Fruit fly (Drosophila melanogaster) whole organism, embryonic: Measurements from ENCODE around the gene Kr-h2.
A peak's percentile ranks its signal among the peaks of the same experiment; 100 is the strongest.

Experiments used
- CG1024 ChIP-seq: fragments of 200-800 bp; sonication (Bioruptor generic); IDR thresholded peaks from 2 replicates; pipeline ENCODE4 v1.3.6; 2022; ENCODE audit warnings: missing biosample characterization, missing genetic modification characterization
- CG12104 ChIP-seq: fragments of 200-800 bp; sonication (Bioruptor generic); optimal IDR thresholded peaks from 3 replicates; lab custom pipeline; 2016; ENCODE audit warnings: missing biosample characterization, missing genetic modification characterization
- CG13775 ChIP-seq: fragments of 200-800 bp; sonication (Bioruptor generic); optimal IDR thresholded peaks from 3 replicates; lab custom pipeline; 2017; ENCODE audit warnings: missing biosample characterization, mild to moderate bottlenecking, missing genetic modification characterization
- CG15269 ChIP-seq: fragments of 200-800 bp; sonication (Bioruptor generic); optimal IDR thresholded peaks from 2 replicates; lab custom pipeline; 2018; ENCODE audit warnings: missing biosample characterization, mild to moderate bottlenecking, missing genetic modification characterization, moderate library complexity
- CG1529 ChIP-seq: fragments of 200-800 bp; sonication (Bioruptor generic); optimal IDR thresholded peaks from 3 replicates; lab custom pipeline; 2018; ENCODE audit warnings: missing biosample characterization, missing genetic modification characterization
- CG1647 ChIP-seq: fragments of 200-800 bp; sonication (Bioruptor generic); optimal IDR thresholded peaks from 3 replicates; lab custom pipeline; 2016; ENCODE audit warnings: missing biosample characterization, missing genetic modification characterization
- CG16813 ChIP-seq: fragments of 200-800 bp; sonication (Bioruptor generic); IDR thresholded peaks from 3 replicates; pipeline ENCODE4 v1.3.6; 2022; ENCODE audit warnings: missing biosample characterization, missing genetic modification characterization; ENCODE audit not compliant: partially characterized antibody
- CG17359 ChIP-seq: fragments of 200-800 bp; sonication (Bioruptor generic); optimal IDR thresholded peaks from 3 replicates; lab custom pipeline; 2018; ENCODE audit warnings: missing biosample characterization, mild to moderate bottlenecking, missing genetic modification characterization, moderate library complexity
- CG18262 ChIP-seq: fragments of 200-800 bp; optimal IDR thresholded peaks from 3 replicates; lab custom pipeline; 2019; ENCODE audit warnings: missing biosample characterization, mild to moderate bottlenecking, missing genetic modification characterization, moderate library complexity
- CG3407 ChIP-seq: fragments of 200-800 bp; sonication (Bioruptor generic); optimal IDR thresholded peaks from 2 replicates; lab custom pipeline; 2018; ENCODE audit warnings: missing biosample characterization, mild to moderate bottlenecking, missing genetic modification characterization
- CG34376 ChIP-seq: fragments of 200-800 bp; sonication (Bioruptor generic); optimal IDR thresholded peaks from 2 replicates; lab custom pipeline; 2018; ENCODE audit warnings: missing biosample characterization, mild to moderate bottlenecking, missing genetic modification characterization
- CG6272 ChIP-seq: fragments of 200-800 bp; sonication (Bioruptor generic); IDR thresholded peaks from 2 replicates; pipeline ENCODE4 v1.3.6; 2022; ENCODE audit warnings: missing biosample characterization, missing genetic modification characterization
- CG7745 ChIP-seq: fragments of 200-800 bp; sonication (Bioruptor generic); optimal IDR thresholded peaks from 2 replicates; lab custom pipeline; 2018; ENCODE audit warnings: missing biosample characterization, mild to moderate bottlenecking, missing genetic modification characterization, moderate library complexity
- CG8281 ChIP-seq: fragments of 200-800 bp; sonication (Bioruptor generic); optimal IDR thresholded peaks from 2 replicates; lab custom pipeline; 2018; ENCODE audit warnings: missing biosample characterization, mild to moderate bottlenecking, missing genetic modification characterization, moderate library complexity
- CG9609 ChIP-seq: fragments of 200-800 bp; sonication (Bioruptor generic); optimal IDR thresholded peaks from 3 replicates; lab custom pipeline; 2016; ENCODE audit warnings: missing biosample characterization, missing genetic modification characterization
- CG9797 ChIP-seq: fragments of 200-800 bp; sonication (Bioruptor generic); optimal IDR thresholded peaks from 3 replicates; lab custom pipeline; 2018; ENCODE audit warnings: missing biosample characterization, mild to moderate bottlenecking, missing genetic modification characterization
- CHES-1-like ChIP-seq: fragments of 200-800 bp; sonication (Bioruptor generic); optimal IDR thresholded peaks from 2 replicates; lab custom pipeline; 2016; ENCODE audit warnings: missing biosample characterization, missing genetic modification characterization
- CrebB ChIP-seq: fragments of 200-800 bp; sonication (Bioruptor generic); optimal IDR thresholded peaks from 3 replicates; lab custom pipeline; 2018; ENCODE audit warnings: missing biosample characterization, mild to moderate bottlenecking, missing genetic modification characterization
- Deaf1 ChIP-seq: fragments of 200-800 bp; optimal IDR thresholded peaks from 3 replicates; lab custom pipeline; 2019; ENCODE audit warnings: missing biosample characterization, mild to moderate bottlenecking, missing genetic modification characterization, moderate library complexity
- Dfd ChIP-seq, 2 experiments: fragments of >200 bp; optimal IDR thresholded peaks; 2 replicates each; lab custom pipeline; 2017; ENCODE audit warnings: missing biosample characterization in 2 of 2, missing genetic modification characterization in 2 of 2
- Fer3 ChIP-seq: fragments of 200-800 bp; sonication (Bioruptor generic); optimal IDR thresholded peaks from 2 replicates; lab custom pipeline; 2018; ENCODE audit warnings: missing biosample characterization, mild to moderate bottlenecking, missing genetic modification characterization, moderate library complexity
- Kr ChIP-seq: fragments of 200-800 bp; sonication (Bioruptor generic); optimal IDR thresholded peaks from 2 replicates; lab custom pipeline; 2017; ENCODE audit warnings: missing biosample characterization, mild to moderate bottlenecking, missing genetic modification characterization
- Lim3 ChIP-seq: fragments of 200-800 bp; sonication (Bioruptor generic); IDR thresholded peaks from 2 replicates; pipeline ENCODE4 v1.3.6; 2022; ENCODE audit warnings: missing biosample characterization, missing genetic modification characterization
- MTF-1 ChIP-seq: fragments of 200-800 bp; sonication (Bioruptor generic); optimal IDR thresholded peaks from 2 replicates; lab custom pipeline; 2018; ENCODE audit warnings: missing biosample characterization, mild to moderate bottlenecking, missing genetic modification characterization, borderline replicate concordance
- Mrtf ChIP-seq: fragments of 200-800 bp; sonication (Bioruptor generic); IDR thresholded peaks from 3 replicates; pipeline ENCODE4 v1.3.6; 2022; ENCODE audit warnings: missing biosample characterization, missing genetic modification characterization
- Nf-YC ChIP-seq: fragments of 200-800 bp; optimal IDR thresholded peaks from 3 replicates; lab custom pipeline; 2019; ENCODE audit warnings: missing biosample characterization, mild to moderate bottlenecking, missing genetic modification characterization, moderate library complexity
- NfI ChIP-seq: fragments of 200-800 bp; sonication (Bioruptor generic); optimal IDR thresholded peaks from 3 replicates; lab custom pipeline; 2018; ENCODE audit warnings: missing biosample characterization, mild to moderate bottlenecking, missing genetic modification characterization, moderate library complexity
- Pdp1 ChIP-seq, 2 experiments: fragments of 200-800 bp; sonication (Bioruptor generic); optimal IDR thresholded peaks; 3 replicates each; lab custom pipeline; 2016; ENCODE audit warnings: missing biosample characterization in 2 of 2, missing genetic modification characterization in 2 of 2, mild to moderate bottlenecking in 1 of 2, moderate library complexity in 1 of 2
- Sox102F ChIP-seq: fragments of 200-800 bp; sonication (Bioruptor generic); optimal IDR thresholded peaks from 2 replicates; lab custom pipeline; 2018; ENCODE audit warnings: missing biosample characterization, mild to moderate bottlenecking, missing genetic modification characterization, moderate library complexity
- Sry-δ ChIP-seq: fragments of 200-800 bp; sonication (Bioruptor generic); optimal IDR thresholded peaks from 2 replicates; lab custom pipeline; 2016; ENCODE audit warnings: missing biosample characterization, missing genetic modification characterization
- caup ChIP-seq: fragments of 200-800 bp; sonication (Bioruptor generic); optimal IDR thresholded peaks from 3 replicates; lab custom pipeline; 2017; ENCODE audit warnings: missing biosample characterization, mild to moderate bottlenecking, missing genetic modification characterization, moderate library complexity; ENCODE audit not compliant: severe bottlenecking
- esg ChIP-seq: fragments of 200-800 bp; sonication (Bioruptor generic); conservative IDR thresholded peaks from 2 replicates; pipeline ENCODE4 v1.3.6; 2022; ENCODE audit warnings: missing biosample characterization, missing genetic modification characterization
- gsb-n ChIP-seq: fragments of 200-800 bp; sonication (Bioruptor generic); optimal IDR thresholded peaks from 3 replicates; lab custom pipeline; 2018; ENCODE audit warnings: missing biosample characterization, mild to moderate bottlenecking, missing genetic modification characterization
- inv ChIP-seq: fragments of 200-800 bp; sonication (Bioruptor generic); IDR thresholded peaks from 2 replicates; pipeline ENCODE4 v1.3.6; 2022; ENCODE audit warnings: missing biosample characterization, missing genetic modification characterization; ENCODE audit not compliant: partially characterized antibody
- mirr ChIP-seq: fragments of 200-800 bp; sonication (Bioruptor generic); optimal IDR thresholded peaks from 3 replicates; lab custom pipeline; 2018; ENCODE audit warnings: missing biosample characterization, mild to moderate bottlenecking, missing genetic modification characterization
- nmo ChIP-seq: fragments of 200-800 bp; sonication (Bioruptor generic); optimal IDR thresholded peaks from 2 replicates; lab custom pipeline; 2018; ENCODE audit warnings: missing biosample characterization, mild to moderate bottlenecking, missing genetic modification characterization, moderate library complexity
- otp ChIP-seq: fragments of 200-800 bp; sonication (Bioruptor generic); IDR thresholded peaks from 3 replicates; pipeline ENCODE4, ENCODE4 v1.3.6; 2022; ENCODE audit warnings: missing biosample characterization, missing genetic modification characterization
- pfk ChIP-seq: fragments of 200-800 bp; sonication (Bioruptor generic); optimal IDR thresholded peaks from 2 replicates; lab custom pipeline; 2018; ENCODE audit warnings: missing biosample characterization, mild to moderate bottlenecking, missing genetic modification characterization, moderate library complexity
- pho ChIP-seq: fragments of 200-800 bp; sonication (Bioruptor generic); optimal IDR thresholded peaks from 2 replicates; lab custom pipeline; 2016; ENCODE audit warnings: missing biosample characterization, missing genetic modification characterization
- row ChIP-seq: fragments of 200-800 bp; sonication (Bioruptor generic); IDR thresholded peaks from 3 replicates; pipeline ENCODE4 v1.3.6; 2022; ENCODE audit warnings: missing biosample characterization, missing genetic modification characterization
- run ChIP-seq: fragments of 200-800 bp; sonication (Bioruptor generic); optimal IDR thresholded peaks from 3 replicates; lab custom pipeline; 2018; ENCODE audit warnings: missing biosample characterization, mild to moderate bottlenecking, missing genetic modification characterization
- sens ChIP-seq: fragments of 200-800 bp; sonication (Bioruptor generic); peaks from one replicate; lab custom pipeline; 2016; ENCODE audit warnings: missing biosample characterization, missing genetic modification characterization
- stc ChIP-seq: fragments of 200-800 bp; sonication (Bioruptor generic); IDR thresholded peaks from 2 replicates; pipeline ENCODE4 v1.3.6; 2022; ENCODE audit warnings: missing biosample characterization, missing genetic modification characterization
- sug ChIP-seq: fragments of 200-800 bp; optimal IDR thresholded peaks from 2 replicates; lab custom pipeline; 2019; ENCODE audit warnings: missing biosample characterization, mild to moderate bottlenecking, missing genetic modification characterization, moderate library complexity
- tap ChIP-seq: fragments of 200-800 bp; optimal IDR thresholded peaks from 3 replicates; lab custom pipeline; 2019; ENCODE audit warnings: missing biosample characterization, mild to moderate bottlenecking, missing genetic modification characterization, moderate library complexity
- usp ChIP-seq: fragments of >200 bp; optimal IDR thresholded peaks from 2 replicates; lab custom pipeline; 2017; ENCODE audit warnings: missing biosample characterization, missing genetic modification characterization
- vnd ChIP-seq: fragments of 200-800 bp; sonication (Bioruptor generic); IDR thresholded peaks from 3 replicates; pipeline ENCODE4 v1.3.6; 2022; ENCODE audit warnings: missing biosample characterization, missing genetic modification characterization; ENCODE audit not compliant: partially characterized antibody
- wor ChIP-seq: fragments of 200-800 bp; sonication (Bioruptor generic); IDR thresholded peaks from 2 replicates; pipeline ENCODE4 v1.3.6; 2022; ENCODE audit warnings: missing biosample characterization, missing genetic modification characterization
- z ChIP-seq: fragments of 200-800 bp; sonication (Bioruptor generic); IDR thresholded peaks from 3 replicates; pipeline ENCODE4 v1.3.6; 2022; ENCODE audit warnings: missing biosample characterization, missing genetic modification characterization
- zen ChIP-seq: fragments of 200-800 bp; sonication (Bioruptor generic); optimal IDR thresholded peaks from 3 replicates; lab custom pipeline; 2018; ENCODE audit warnings: missing biosample characterization, mild to moderate bottlenecking, missing genetic modification characterization, moderate library complexity

The Kr-h2 gene

dm6 chr2L:6085733-6086317 lies 15.0 kb downstream of the Kr-h2 start (continued):
- TF ChIP-seq Kr (GFP tag; lab: Kevin White, UChicago) (no peak), mirr (peak; percentile 68), tap (tag; lab: Kevin White, UChicago) (no peak), inv (GFP tag; lab: Robert Waterston, UW) (no peak; the same call in 1 of the 2 replicates), CG3407 (GFP tag; lab: Kevin White, UChicago) (no peak), stc (GFP tag; lab: Robert Waterston, UW) (no peak), MTF-1 (GFP tag; lab: Kevin White, UChicago) (no peak), CG34376 (no peak), CG1529 (GFP tag; lab: Kevin White, UChicago) (no peak), otp (GFP tag; lab: Robert Waterston, UW) (no peak), CG9609 (GFP tag; lab: Kevin White, UChicago) (no peak), Sry-δ (no peak), wor (GFP tag; lab: Robert Waterston, UW) (no peak), gsb-n (no peak), usp (no peak), CG1024 (GFP tag; lab: Robert Waterston, UW) (no peak), zen (tag; lab: Kevin White, UChicago) (no peak), CG17359 (tag; lab: Kevin White, UChicago) (no peak), Dfd (GFP tag; optimal IDR thresholded peaks at IDR 0.05; lab: Kevin White, UChicago) (no peak), CG12104 (GFP tag; lab: Kevin White, UChicago) (no peak), Nf-YC (tag; lab: Kevin White, UChicago) (no peak), Deaf1 (peak; percentile 59), Lim3 (GFP tag; lab: Robert Waterston, UW) (no peak), vnd (GFP tag; lab: Robert Waterston, UW) (no peak), row (GFP tag; lab: Robert Waterston, UW) (no peak), CG15269 (tag; lab: Kevin White, UChicago) (no peak), sug (tag; lab: Kevin White, UChicago) (peak; percentile 41), Pdp1 (GFP tag; optimal IDR thresholded peaks at IDR 0.05; lab: Kevin White, UChicago) (no peak), Mrtf (GFP tag; lab: Robert Waterston, UW) (no peak), run (no peak), CG6272 (GFP tag; lab: Robert Waterston, UW) (no peak), CrebB (no peak), CHES-1-like (no peak), z (GFP tag; lab: Robert Waterston, UW) (0 out of 3 replicates have a peak, but pooled peaks have one; percentile 20), Fer3 (no peak), pfk (GFP tag; lab: Kevin White, UChicago) (no peak), Sox102F (no peak), NfI (GFP tag; lab: Kevin White, UChicago) (no peak), sens (GFP tag; lab: Kevin White, UChicago) (no peak), esg (no peak), nmo (GFP tag; lab: Kevin White, UChicago) (no peak), CG1647 (no peak), CG13775 (GFP tag; lab: Kevin White, UChicago) (no peak), CG8281 (tag; lab: Kevin White, UChicago) (no peak), CG9797 (GFP tag; lab: Kevin White, UChicago) (no peak), CG7745 (tag; lab: Kevin White, UChicago) (no peak), CG16813 (GFP tag; lab: Robert Waterston, UW) (no peak), CG18262 (tag; lab: Kevin White, UChicago) (no peak), caup (GFP tag; lab: Kevin White, UChicago) (peak; percentile 23), pho (no peak)
